Worm (Caenorhabditis elegans) whole organism, young adult: Measurements from ENCODE around the gene F20D6.8.

Experiments used
- F23B12.7 ChIP-seq: sonication (generic microtip); optimal IDR thresholded peaks from 2 replicates; lab custom pipeline; 2017; ENCODE audit warnings: missing genetic modification characterization, mild to moderate bottlenecking, missing compliant biosample characterization, antibody characterized with exemption, moderate library complexity; ENCODE audit not compliant: insufficient read depth
- F37B4.10 ChIP-seq: fragments of 200-800 bp; sonication (Bioruptor generic); IDR thresholded peaks from 2 replicates; pipeline ENCODE4 v1.3.6; 2022; ENCODE audit warnings: missing genetic modification characterization, missing compliant biosample characterization
- F52B5.7 ChIP-seq: sonication (generic microtip); optimal IDR thresholded peaks from 2 replicates; lab custom pipeline; 2016; ENCODE audit warnings: mild to moderate bottlenecking, missing genetic modification characterization, missing compliant biosample characterization
- Y67H2A.10 ChIP-seq: fragments of 200-800 bp; sonication (Bioruptor generic); conservative IDR thresholded peaks from 2 replicates; pipeline ENCODE4 v1.3.6; 2022; ENCODE audit warnings: missing genetic modification reagents, missing genetic modification characterization, missing compliant biosample characterization
- akir-1 ChIP-seq: fragments of 200-800 bp; sonication (Bioruptor generic); optimal IDR thresholded peaks from 2 replicates; lab custom pipeline; 2018; ENCODE audit warnings: mild to moderate bottlenecking, missing genetic modification characterization, moderate library complexity, missing compliant biosample characterization
- atf-7 ChIP-seq: sonication (generic microtip); optimal IDR thresholded peaks from 2 replicates; lab custom pipeline; 2017; ENCODE audit warnings: mild to moderate bottlenecking, missing genetic modification characterization, missing compliant biosample characterization
- chd-7 ChIP-seq: sonication (generic microtip); optimal IDR thresholded peaks from 2 replicates; lab custom pipeline; 2016; ENCODE audit warnings: mild to moderate bottlenecking, missing genetic modification characterization, moderate library complexity, missing compliant biosample characterization
- nfya-1 ChIP-seq: sonication (generic microtip); optimal IDR thresholded peaks from 2 replicates; lab custom pipeline; 2017; ENCODE audit warnings: antibody characterized with exemption, missing compliant biosample characterization, missing genetic modification characterization, borderline replicate concordance; ENCODE audit not compliant: insufficient read depth
- sptf-2 ChIP-seq: fragments of 200-800 bp; sonication (Bioruptor generic); optimal IDR thresholded peaks from 2 replicates; lab custom pipeline; 2018; ENCODE audit warnings: mild to moderate bottlenecking, missing genetic modification characterization, missing compliant biosample characterization

ce11 chrV:8157446-8157845 lies 10.6 kb downstream of the F20D6.8 start, which contains the start of gene sul-2:
- TF ChIP-seq Y67H2A.10 (no peak), chd-7 (tag; lab: Kevin White, UChicago) (no peak), atf-7 (tag; lab: Kevin White, UChicago) (no peak), sptf-2 (GFP tag; lab: Kevin White, UChicago) (no peak), F23B12.7 (tag; lab: Kevin White, UChicago) (no peak), F37B4.10 (GFP tag; lab: Robert Waterston, UW) (no peak), F52B5.7 (tag; lab: Kevin White, UChicago) (no peak), akir-1 (no peak), nfya-1 (no peak)
